Worm (Caenorhabditis elegans) whole organism, L1 larva: ENCODE results near the gene C54D10.9.

ENCODE experiments used
- F16B12.6 ChIP-seq: fragments of 150-350 bp; optimal IDR thresholded peaks from 2 replicates; lab custom pipeline; 2014; ENCODE audit warnings: missing biosample characterization, missing genetic modification characterization
- Y116A8C.19 ChIP-seq: sonication (generic microtip); optimal IDR thresholded peaks from 2 replicates; lab custom pipeline; 2016; ENCODE audit warnings: missing compliant biosample characterization, missing genetic modification characterization, borderline replicate concordance
- aha-1 ChIP-seq: fragments of 150-350 bp; optimal IDR thresholded peaks from 2 replicates; lab custom pipeline; 2014; ENCODE audit warnings: missing biosample characterization, missing genetic modification characterization
- ama-1 ChIP-seq: fragments of 150-350 bp; optimal IDR thresholded peaks from 2 replicates; lab custom pipeline; 2014
- dpl-1 ChIP-seq, 3 experiments: fragments of 150-350 bp in 2 of 3; sonication (generic microtip) in 1 of 3; optimal IDR thresholded peaks; 2 replicates each; lab custom pipeline; 2014 to 2017; ENCODE audit warnings: missing biosample characterization in 3 of 3, missing genetic modification characterization in 3 of 3, missing genetic modification reagents in 3 of 3
- efl-1 ChIP-seq, 4 experiments: fragments of 150-350 bp; optimal IDR thresholded peaks in 3 of 4; peaks in 1 of 4; 1 replicate in 1 of 4; 2 replicates in 3 of 4; lab custom pipeline; 2014; ENCODE audit warnings: missing biosample characterization in 2 of 4, missing genetic modification characterization in 2 of 4, missing genetic modification reagents in 2 of 4
- elt-2 ChIP-seq: sonication (generic microtip); optimal IDR thresholded peaks from 2 replicates; lab custom pipeline; 2016; ENCODE audit warnings: missing genetic modification characterization, mild to moderate bottlenecking, inconsistent platforms, missing compliant biosample characterization, missing genetic modification reagents
- elt-3 ChIP-seq, 6 experiments: fragments of 150-350 bp in 1 of 6; sonication (generic microtip); optimal IDR thresholded peaks; 2 replicates each; lab custom pipeline; 2017 to 2018; ENCODE audit warnings: missing biosample characterization in 6 of 6, missing genetic modification characterization in 6 of 6, inconsistent platforms in 1 of 6
- fkh-8 ChIP-seq: sonication (generic microtip); optimal IDR thresholded peaks from 2 replicates; lab custom pipeline; 2016; ENCODE audit warnings: mild to moderate bottlenecking, missing genetic modification characterization, missing compliant biosample characterization
- fos-1 ChIP-seq: fragments of 150-350 bp; optimal IDR thresholded peaks from 2 replicates; lab custom pipeline; 2014; ENCODE audit warnings: missing biosample characterization, missing genetic modification characterization
- hlh-17 ChIP-seq: fragments of 200-800 bp; sonication (Bioruptor generic); optimal IDR thresholded peaks from 2 replicates; lab custom pipeline; 2018; ENCODE audit warnings: missing genetic modification characterization, mild to moderate bottlenecking, missing compliant biosample characterization, moderate library complexity, borderline replicate concordance
- hlh-4 ChIP-seq: sonication (generic microtip); optimal IDR thresholded peaks from 2 replicates; lab custom pipeline; 2016; ENCODE audit warnings: mild to moderate bottlenecking, missing genetic modification characterization, missing compliant biosample characterization
- lin-14 ChIP-seq: fragments of 200-800 bp; sonication (Bioruptor generic); optimal IDR thresholded peaks from 2 replicates; lab custom pipeline; 2018; ENCODE audit warnings: mild to moderate bottlenecking, missing genetic modification characterization, moderate library complexity, missing compliant biosample characterization
- lin-15B ChIP-seq: fragments of 150-350 bp; sonication (generic microtip); optimal IDR thresholded peaks from 3 replicates; lab custom pipeline; 2014; ENCODE audit warnings: missing biosample characterization, missing genetic modification characterization
- lin-35 ChIP-seq, 2 experiments: fragments of 150-350 bp; optimal IDR thresholded peaks; 2 replicates each; lab custom pipeline; 2014; ENCODE audit warnings: missing biosample characterization in 2 of 2, missing genetic modification characterization in 2 of 2, missing genetic modification reagents in 2 of 2
- mdl-1 ChIP-seq, 2 experiments: fragments of 150-350 bp; optimal IDR thresholded peaks; 2 replicates each; lab custom pipeline; 2014 to 2017; ENCODE audit warnings: missing biosample characterization in 2 of 2, missing genetic modification characterization in 2 of 2, inconsistent platforms in 1 of 2
- mep-1 ChIP-seq: fragments of 150-350 bp; optimal IDR thresholded peaks from 2 replicates; lab custom pipeline; 2014; ENCODE audit warnings: missing biosample characterization, missing genetic modification characterization
- nhr-11 ChIP-seq: fragments of 150-350 bp; optimal IDR thresholded peaks from 2 replicates; lab custom pipeline; 2014; ENCODE audit warnings: missing biosample characterization, missing genetic modification characterization
- nhr-12 ChIP-seq: sonication (generic microtip); optimal IDR thresholded peaks from 2 replicates; lab custom pipeline; 2017; ENCODE audit warnings: missing biosample characterization, missing genetic modification characterization
- nhr-20 ChIP-seq: sonication (generic microtip); optimal IDR thresholded peaks from 2 replicates; lab custom pipeline; 2016; ENCODE audit warnings: mild to moderate bottlenecking, missing genetic modification characterization, missing compliant biosample characterization
- nhr-237 ChIP-seq: fragments of 150-350 bp; optimal IDR thresholded peaks from 2 replicates; lab custom pipeline; 2014; ENCODE audit warnings: missing biosample characterization, missing genetic modification characterization
- nhr-28 ChIP-seq: fragments of 150-350 bp; optimal IDR thresholded peaks from 2 replicates; lab custom pipeline; 2014; ENCODE audit warnings: missing biosample characterization, missing genetic modification characterization
- nhr-71 ChIP-seq: sonication (generic microtip); optimal IDR thresholded peaks from 2 replicates; lab custom pipeline; 2016; ENCODE audit warnings: mild to moderate bottlenecking, missing genetic modification characterization, moderate library complexity, missing compliant biosample characterization
- nhr-77 ChIP-seq: fragments of 150-350 bp; optimal IDR thresholded peaks from 2 replicates; lab custom pipeline; 2014; ENCODE audit warnings: missing biosample characterization, missing genetic modification characterization
- pqm-1 ChIP-seq: sonication (generic microtip); optimal IDR thresholded peaks from 3 replicates; lab custom pipeline; 2017; ENCODE audit warnings: missing biosample characterization, missing genetic modification characterization
- skn-1 ChIP-seq: fragments of 150-350 bp; optimal IDR thresholded peaks from 2 replicates; lab custom pipeline; 2014; ENCODE audit warnings: missing biosample characterization, missing genetic modification characterization
- sox-4 ChIP-seq: sonication (generic microtip); optimal IDR thresholded peaks from 2 replicates; lab custom pipeline; 2016; ENCODE audit warnings: missing genetic modification characterization, missing compliant biosample characterization
- swsn-7 ChIP-seq: sonication (generic microtip); optimal IDR thresholded peaks from 2 replicates; lab custom pipeline; 2016; ENCODE audit warnings: missing genetic modification characterization, missing compliant biosample characterization
- tbx-2 ChIP-seq: sonication (generic microtip); optimal IDR thresholded peaks from 2 replicates; lab custom pipeline; 2016; ENCODE audit warnings: missing genetic modification characterization, missing compliant biosample characterization
- unc-30 ChIP-seq: sonication (generic microtip); optimal IDR thresholded peaks from 2 replicates; lab custom pipeline; 2017; ENCODE audit warnings: missing biosample characterization, missing genetic modification characterization
- unc-62 ChIP-seq: fragments of 150-350 bp; optimal IDR thresholded peaks from 2 replicates; lab custom pipeline; 2014; ENCODE audit warnings: missing biosample characterization, missing genetic modification reagents, missing genetic modification characterization
- unc-86 ChIP-seq: sonication (generic microtip); optimal IDR thresholded peaks from 2 replicates; lab custom pipeline; 2016; ENCODE audit warnings: missing genetic modification characterization, missing compliant biosample characterization
- vab-15 ChIP-seq: sonication (generic microtip); optimal IDR thresholded peaks from 2 replicates; lab custom pipeline; 2017; ENCODE audit warnings: missing genotype, mild to moderate bottlenecking, missing genetic modification characterization, missing compliant biosample characterization
- xbp-1 ChIP-seq: sonication (generic microtip); optimal IDR thresholded peaks from 2 replicates; lab custom pipeline; 2016; ENCODE audit warnings: missing genetic modification characterization, missing compliant biosample characterization
- ztf-4 ChIP-seq: fragments of 150-350 bp; optimal IDR thresholded peaks from 2 replicates; lab custom pipeline; 2014; ENCODE audit warnings: missing biosample characterization, missing genetic modification characterization

C54D10.9 gene

DNA sequence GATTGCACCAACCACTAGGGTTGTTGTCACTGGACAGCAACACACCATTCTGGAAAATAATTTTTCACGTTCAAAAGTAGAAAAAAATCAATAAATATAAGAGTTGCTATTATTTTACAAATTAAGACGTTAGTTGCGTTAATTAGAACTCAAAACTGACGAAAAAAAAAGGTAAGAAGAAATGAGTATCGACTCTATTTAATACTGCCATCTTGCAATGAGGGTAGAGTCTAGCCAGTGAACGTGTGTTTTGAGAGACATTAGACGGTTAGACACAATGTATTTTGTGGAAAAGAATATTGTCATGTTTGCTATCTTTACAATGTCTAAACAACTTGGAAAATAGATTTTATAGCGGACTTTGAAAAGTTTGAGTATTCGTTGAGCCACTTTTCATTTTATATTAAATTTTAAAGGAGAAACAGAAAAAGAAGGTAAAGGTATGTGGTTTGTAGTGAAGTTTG lies 33.3 kb upstream of the C54D10.9 start, which contains the start of gene cdr-6 (continued):
- TF ChIP-seq unc-62 (no peak), skn-1 (tag; lab: Kevin White, UChicago) (no peak), vab-15 (tag; lab: Kevin White, UChicago) (no peak), unc-86 (tag; lab: Kevin White, UChicago) (no peak), swsn-7 (tag; lab: Kevin White, UChicago) (no peak), nhr-237 (no peak), nhr-71 (tag; lab: Kevin White, UChicago) (peak; percentile 36), fos-1 (tag; lab: Kevin White, UChicago) (no peak), nhr-28 (tag; lab: Kevin White, UChicago) (peak; percentile 13), pqm-1 (tag; lab: Kevin White, UChicago) (no peak), xbp-1 (tag; lab: Kevin White, UChicago) (no peak), lin-14 (GFP tag; lab: Kevin White, UChicago) (peak; percentile 42), Y116A8C.19 (no peak)

DNA sequence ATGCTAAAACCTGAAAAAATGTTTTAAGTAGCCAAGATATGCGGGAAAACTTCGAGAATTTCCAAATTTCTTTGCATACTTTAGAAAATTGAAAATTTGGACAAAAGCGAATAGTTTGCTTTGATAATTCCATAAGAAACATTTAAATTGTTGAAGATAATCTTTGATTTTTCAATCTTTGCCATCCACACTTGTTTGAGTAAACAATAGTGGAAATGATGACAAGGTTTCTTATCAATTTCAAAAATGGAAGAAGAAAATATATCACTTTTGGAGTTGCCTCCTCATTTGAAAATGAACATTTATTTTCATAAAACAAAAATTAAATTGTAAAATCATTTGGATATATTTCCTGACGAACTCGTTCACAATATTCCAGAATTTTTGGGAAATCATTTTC lies 32.6 kb upstream of the C54D10.9 start:
- TF ChIP-seq tbx-2 (tag; lab: Kevin White, UChicago): no peak
- no peak for TF ChIP-seq sox-4 (tag; lab: Kevin White, UChicago)
- no peak for TF ChIP-seq aha-1 (tag; lab: Kevin White, UChicago)
- no peak for TF ChIP-seq lin-35 (GFP tag; optimal IDR thresholded peaks at IDR 0.05; lab: Kevin White, UChicago)
- no peak for TF ChIP-seq elt-3 (tag; optimal IDR thresholded peaks at IDR 0.05; lab: Kevin White, UChicago)
- peak; percentile 13 for TF ChIP-seq elt-2
- TF ChIP-seq, all 84 proteins: peak for 1

DNA sequence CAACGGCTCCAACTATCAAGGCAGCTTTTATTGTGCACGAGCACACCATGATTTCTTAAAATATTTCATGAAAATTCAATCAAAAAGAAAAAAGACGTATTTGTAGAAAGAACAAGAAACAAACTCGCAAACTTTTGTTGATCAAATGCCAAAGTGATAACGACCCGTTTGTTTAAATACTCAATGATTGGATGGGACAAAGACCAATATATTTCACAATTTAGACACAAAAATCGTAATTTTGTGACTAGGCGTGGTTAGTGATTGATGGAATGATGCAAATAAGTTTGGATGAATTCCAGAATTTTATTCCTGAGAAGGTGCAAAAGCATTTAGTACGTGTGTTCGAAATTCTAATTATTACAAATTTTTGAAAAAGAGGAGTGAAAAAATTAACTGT lies 31.3 kb upstream of the C54D10.9 start, which contains the start of gene cdr-2:
TSS of gene cdr-2 (minus strand) at position 54 of the 400 bp plus-strand sequence.
- TF ChIP-seq mep-1 (no peak), nhr-20 (tag; lab: Kevin White, UChicago) (peak; percentile 14), F16B12.6 (tag; lab: Kevin White, UChicago) (no peak), unc-30 (tag; lab: Kevin White, UChicago) (no peak), mdl-1 (tag; optimal IDR thresholded peaks at IDR 0.05; lab: Kevin White, UChicago) (no peak), ztf-4 (tag; lab: Kevin White, UChicago) (no peak), hlh-17 (GFP tag; lab: Kevin White, UChicago) (no peak), nhr-77 (tag; lab: Kevin White, UChicago) (no peak), elt-2 (peak; percentile 57), nhr-12 (no peak), efl-1 (optimal IDR thresholded peaks at IDR 0.05; lab: Kevin White, UChicago) (no peak), efl-1 (GFP tag; optimal IDR thresholded peaks at IDR 0.05 in 1 of 2; lab: Kevin White, UChicago) (peak in 1 of 2 experiments; percentile 48), dpl-1 (GFP tag; optimal IDR thresholded peaks at IDR 0.05; lab: Kevin White, UChicago) (no peak)

DNA sequence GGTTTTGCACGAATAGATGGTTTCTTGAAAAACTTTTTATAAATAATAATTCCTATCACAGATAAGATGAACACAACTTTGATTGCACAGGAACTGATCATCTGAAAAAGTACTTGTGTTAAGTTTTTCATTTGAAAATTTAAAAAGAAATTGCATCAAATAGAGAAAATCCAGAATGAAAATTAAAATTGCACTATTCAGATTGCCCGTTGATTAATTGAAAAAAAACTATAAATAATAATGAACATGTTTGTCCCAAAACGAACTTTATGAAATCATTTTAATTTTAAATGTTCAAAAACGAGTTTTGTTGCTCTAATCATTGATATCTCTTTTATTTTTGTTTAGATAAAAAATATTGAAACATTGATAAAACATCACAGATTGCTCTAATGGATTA lies 29.7 kb upstream of the C54D10.9 start, which contains the start of gene cdr-3:
TSS of gene cdr-3 (minus strand) at position 101 of the 400 bp plus-strand sequence.
- no peak for TF ChIP-seq F16B12.6 (tag; lab: Kevin White, UChicago)
- no peak for TF ChIP-seq lin-15B
- no peak for TF ChIP-seq unc-86 (tag; lab: Kevin White, UChicago)
- no peak for TF ChIP-seq elt-3 (tag; optimal IDR thresholded peaks at IDR 0.05; lab: Kevin White, UChicago)
- TF ChIP-seq nhr-20 (tag; lab: Kevin White, UChicago): no peak
- TF ChIP-seq nhr-11 (tag; lab: Kevin White, UChicago): no peak
- no peak for TF ChIP-seq xbp-1 (tag; lab: Kevin White, UChicago)
- no peak for TF ChIP-seq fkh-8 (tag; lab: Kevin White, UChicago)
- no peak for TF ChIP-seq pqm-1 (tag; lab: Kevin White, UChicago)
- TF ChIP-seq ama-1: no peak
- no peak for TF ChIP-seq hlh-4 (tag; lab: Kevin White, UChicago)
